Fruit fly (Drosophila melanogaster): ENCODE results near the gene CG4678.

CG4678 gene

DNA sequence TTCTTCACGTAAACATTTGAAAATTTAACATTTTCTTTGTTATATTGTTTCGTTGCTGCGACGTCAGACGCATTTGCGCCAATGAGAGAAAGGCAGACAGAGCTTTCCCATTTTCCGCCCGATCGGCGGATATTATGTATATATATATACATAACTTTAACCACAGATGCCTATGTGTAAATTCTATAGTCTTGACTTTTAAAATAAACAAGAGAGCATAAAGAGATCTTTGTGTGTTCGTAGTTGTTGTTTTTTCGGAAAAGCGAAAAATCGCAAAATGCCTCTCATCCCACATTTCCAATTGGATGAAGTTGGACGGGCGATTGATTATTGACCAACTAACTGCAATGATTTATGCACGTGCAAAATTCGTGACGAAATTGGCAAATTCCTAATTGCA lies 19.3 kb upstream of the CG4678 start, which contains the start of gene CG13012:
CG13012 (minus strand) TSS at position 101 of the 400 bp plus-strand sequence.
- TF ChIP-seq Atf-2 (GFP tag; optimal IDR thresholded peaks at IDR 0.05) (no peak), Poxn (GFP tag; IDR thresholded peaks at IDR 0.05) (no peak), zen2 (GFP tag; IDR thresholded peaks at IDR 0.05; ENCODE audit: partially characterized antibody) (no peak), Optix (GFP tag; IDR thresholded peaks at IDR 0.05) (no peak), crp (GFP tag; optimal IDR thresholded peaks at IDR 0.05) (no peak), HLH4C (GFP tag; IDR thresholded peaks at IDR 0.05; ENCODE audit: partially characterized antibody) (no peak), Hr78 (GFP tag; optimal IDR thresholded peaks at IDR 0.05) (no peak), tna (GFP tag; IDR thresholded peaks at IDR 0.05; ENCODE audit: partially characterized antibody) (no peak), CG11723 (GFP tag; optimal IDR thresholded peaks at IDR 0.05) (no peak), CG12744 (GFP tag; optimal IDR thresholded peaks at IDR 0.05) (no peak), sens-2 (GFP tag; IDR thresholded peaks at IDR 0.05) (no peak), en (GFP tag; optimal IDR thresholded peaks at IDR 0.05) (no peak), CG15479 (GFP tag; optimal IDR thresholded peaks at IDR 0.05) (no peak), CG11398 (GFP tag; optimal IDR thresholded peaks at IDR 0.05) (no peak), Dek (tag; optimal IDR thresholded peaks at IDR 0.05) (no peak), B-H2 (GFP tag; optimal IDR thresholded peaks at IDR 0.05) (no peak), Abd-B (GFP tag; optimal IDR thresholded peaks at IDR 0.05) (no peak)

DNA sequence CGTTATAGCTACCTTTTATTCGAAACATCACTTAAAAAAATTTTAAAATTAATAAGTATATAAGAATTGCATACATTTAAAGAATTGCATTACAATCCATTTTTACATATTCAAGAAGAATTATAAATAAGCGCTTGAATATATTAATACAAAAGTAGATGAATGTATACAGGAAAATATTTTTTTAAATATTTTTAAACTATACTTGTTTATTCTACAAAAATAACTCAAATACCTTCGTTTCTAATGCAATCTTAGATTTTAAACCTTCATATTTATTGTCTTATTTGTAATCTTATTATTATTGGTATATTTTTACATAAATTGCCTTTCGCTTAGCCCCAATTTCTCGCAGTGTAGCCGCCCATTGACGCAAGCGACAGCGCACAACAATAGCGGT lies 18.8 kb upstream of the CG4678 start:
- TF ChIP-seq CG2712 (tag; optimal IDR thresholded peaks at IDR 0.05) (peak; percentile 13), CG6689 (GFP tag; IDR thresholded peaks at IDR 0.05) (0 out of 2 replicates have a peak, but pooled peaks have one; percentile 22), CG12391 (tag; optimal IDR thresholded peaks at IDR 0.05) (peak; percentile 11), TFAM (GFP tag; optimal IDR thresholded peaks at IDR 0.05) (no peak), slbo (GFP tag; IDR thresholded peaks at IDR 0.05) (peak; percentile 30; the same call in 1 of the 2 replicates), gem (tag; optimal IDR thresholded peaks at IDR 0.05) (peak; percentile 43), Bgb (GFP tag; IDR thresholded peaks at IDR 0.05; ENCODE audit: partially characterized antibody) (no peak), Hr51 (GFP tag; optimal IDR thresholded peaks at IDR 0.05) (peak in 1 of 2 experiments; percentile 29), CG31441 (GFP tag; IDR thresholded peaks at IDR 0.05) (0 out of 2 replicates have a peak, but pooled peaks have one; percentile 22), CG7839 (tag; optimal IDR thresholded peaks at IDR 0.05) (peak; percentile 12), schlank (tag; optimal IDR thresholded peaks at IDR 0.05) (no peak), CG3281 (GFP tag; optimal IDR thresholded peaks at IDR 0.05) (no peak), Sox102F (GFP tag; optimal IDR thresholded peaks at IDR 0.05) (peak; percentile 17), CG10979 (tag; optimal IDR thresholded peaks at IDR 0.05) (peak; percentile 7), phol (tag; optimal IDR thresholded peaks at IDR 0.05) (peak; percentile 6), Oli (tag; optimal IDR thresholded peaks at IDR 0.05) (peak; percentile 2), CG18262 (tag; optimal IDR thresholded peaks at IDR 0.05) (peak; percentile 16), oc (tag; optimal IDR thresholded peaks at IDR 0.05) (no peak), CG32532 (GFP tag; IDR thresholded peaks at IDR 0.05) (0 out of 2 replicates have a peak, but pooled peaks have one; percentile 13), hkb (optimal IDR thresholded peaks at IDR 0.05) (no peak), hkb (GFP tag; IDR thresholded peaks at IDR 0.05) (no peak), grau (tag; optimal IDR thresholded peaks at IDR 0.05) (peak; percentile 20), dmrt11E (tag; optimal IDR thresholded peaks at IDR 0.05) (peak; percentile 22), CG7556 (GFP tag; optimal IDR thresholded peaks at IDR 0.05) (peak; percentile 22), Scr (GFP tag; IDR thresholded peaks at IDR 0.05; ENCODE audit: partially characterized antibody) (no peak), CG11504 (tag; optimal IDR thresholded peaks at IDR 0.05) (peak; percentile 32), CG12659 (GFP tag; optimal IDR thresholded peaks at IDR 0.05) (no peak), CG3163 (GFP tag; optimal IDR thresholded peaks at IDR 0.05) (no peak), CG17361 (GFP tag; IDR thresholded peaks at IDR 0.05) (0 out of 3 replicates have a peak, but pooled peaks have one; percentile 30), PHDP (tag; optimal IDR thresholded peaks at IDR 0.05) (peak; percentile 20)
